Worm (Caenorhabditis elegans) whole organism, L2 larva: ENCODE measurements around the gene pvf-1.

ENCODE experiments used
- lin-13 ChIP-seq: fragments of 150-350 bp; optimal IDR thresholded peaks from 2 replicates; lab custom pipeline; 2014; ENCODE audit warnings: missing biosample characterization, missing genetic modification reagents, missing genetic modification characterization
- nhr-6 ChIP-seq: fragments of 150-350 bp; optimal IDR thresholded peaks from 2 replicates; lab custom pipeline; 2014; ENCODE audit warnings: missing biosample characterization, missing genetic modification characterization
- nhr-77 ChIP-seq: fragments of 150-350 bp; optimal IDR thresholded peaks from 2 replicates; lab custom pipeline; 2014; ENCODE audit warnings: missing biosample characterization, missing genetic modification characterization
- snpc-4 ChIP-seq: fragments of 150-350 bp; optimal IDR thresholded peaks from 2 replicates; lab custom pipeline; 2014; ENCODE audit warnings: missing biosample characterization, missing genetic modification characterization
- unc-39 ChIP-seq: fragments of 150-350 bp; optimal IDR thresholded peaks from 2 replicates; lab custom pipeline; 2014; ENCODE audit warnings: missing biosample characterization, missing genetic modification characterization

DNA sequence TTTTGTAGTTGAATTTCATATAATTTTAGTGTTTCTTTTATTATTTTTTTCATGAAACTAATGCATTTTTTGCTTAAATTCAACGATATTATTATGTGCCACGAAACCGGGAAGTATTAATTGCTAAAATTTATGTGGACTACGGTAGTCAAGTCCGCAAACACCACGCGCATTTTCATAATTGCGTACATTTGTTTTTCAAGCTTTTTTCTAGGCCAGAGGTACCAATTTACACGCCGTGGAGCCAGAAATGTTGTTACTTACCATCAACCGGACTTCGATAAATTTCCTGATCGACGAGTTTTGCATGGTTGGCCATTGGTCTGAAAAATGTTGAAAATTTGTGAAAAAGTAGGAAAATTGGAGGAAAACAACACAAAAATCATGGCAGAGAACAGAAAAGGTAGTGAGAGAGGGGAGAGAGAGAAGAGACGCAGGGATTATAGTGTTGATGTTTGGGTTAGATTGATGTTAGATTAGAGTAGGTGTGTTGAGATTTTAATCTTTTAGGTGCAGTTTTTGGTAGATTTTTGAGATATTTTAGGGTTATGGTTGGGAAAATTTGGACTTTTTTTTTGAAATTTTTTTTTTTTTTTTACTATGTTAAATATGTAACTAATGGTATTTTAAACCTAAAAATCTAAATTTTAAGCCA lies 6.0 kb downstream of the pvf-1 start, which contains the start of gene clp-4:
- TF ChIP-seq snpc-4 (tag; lab: Kevin White, UChicago) (no peak), lin-13 (GFP tag; lab: Kevin White, UChicago) (no peak), nhr-77 (no peak), nhr-6 (no peak), unc-39 (tag; lab: Kevin White, UChicago) (no peak)
